Worm (Caenorhabditis elegans): ENCODE measurements around the gene gst-5.

Gene gst-5

DNA sequence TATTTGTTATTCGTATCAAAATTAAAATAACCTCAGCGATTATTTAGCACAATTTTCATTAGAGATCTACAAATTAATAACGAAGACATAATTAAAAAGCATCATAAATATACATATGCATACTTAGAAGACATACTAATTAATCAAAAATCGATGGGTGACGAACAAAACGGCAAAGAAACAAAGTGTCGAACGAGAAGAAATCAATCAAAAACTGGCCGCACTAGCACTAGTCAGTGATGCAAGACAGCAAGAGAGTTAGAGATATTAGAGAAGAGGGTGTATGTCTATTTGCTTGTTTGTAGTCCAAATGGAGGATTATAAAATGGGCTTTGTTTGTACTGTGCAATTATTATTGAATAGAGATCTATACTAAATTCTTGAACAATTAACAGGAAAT is 3.3 kb upstream of the gst-5 start (continued):
- TF ChIP-seq unc-62 (GFP tag; optimal IDR thresholded peaks at IDR 0.05 in 1 of 2) (peak in 1 of 2 experiments; percentile 56), unc-62 (tag; optimal IDR thresholded peaks at IDR 0.05) (no peak), nhr-11 (tag; optimal IDR thresholded peaks at IDR 0.05) (no peak), sdz-12 (GFP tag; optimal IDR thresholded peaks at IDR 0.05) (no peak), gei-8 (GFP tag; optimal IDR thresholded peaks at IDR 0.05) (no peak), lin-1 (GFP tag; IDR thresholded peaks at IDR 0.05) (no peak), hif-1 (tag; optimal IDR thresholded peaks at IDR 0.05) (no peak), nhr-25 (tag; optimal IDR thresholded peaks at IDR 0.05; ENCODE audit: borderline replicate concordance, insufficient read depth) (no peak), attf-4 (tag; optimal IDR thresholded peaks at IDR 0.05) (no peak), pha-4 (GFP tag; IDR thresholded peaks at IDR 0.05) (no peak), pha-4 (tag; optimal IDR thresholded peaks at IDR 0.05) (no peak), mes-2 (tag; optimal IDR thresholded peaks at IDR 0.05; ENCODE audit: poor library complexity, severe bottlenecking) (peak; percentile 20), F44E2.7 (GFP tag; IDR thresholded peaks at IDR 0.05) (no peak), hmg-1.1 (GFP tag; IDR thresholded peaks at IDR 0.05) (no peak), nhr-28 (tag; optimal IDR thresholded peaks at IDR 0.05) (peak; percentile 86), T26A8.4 (GFP tag; IDR thresholded peaks at IDR 0.05) (no peak), egl-43 (GFP tag; IDR thresholded peaks at IDR 0.05) (no peak), ceh-62 (tag; optimal IDR thresholded peaks at IDR 0.05) (no peak)

DNA sequence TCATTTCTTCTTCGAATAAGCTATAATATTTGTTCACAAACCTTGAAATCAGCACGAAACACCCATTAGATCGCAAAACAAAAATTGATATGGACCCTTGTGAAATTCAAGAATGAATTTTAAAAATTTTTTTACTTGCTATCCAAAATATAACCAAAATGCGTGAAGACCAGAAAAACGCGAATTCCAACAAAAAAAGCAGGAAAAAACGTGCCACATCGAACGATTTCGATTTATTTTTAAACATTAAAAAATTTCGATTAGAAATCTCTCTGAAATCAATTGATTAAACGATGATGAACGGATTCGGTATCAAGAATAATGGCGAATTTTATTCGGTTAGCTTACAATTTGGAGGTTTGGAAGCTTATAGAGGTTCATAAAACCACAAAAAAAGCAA is 2.8 kb upstream of the gst-5 start, which contains the start of the genes tceb-3 and gskl-1:
TSS of gene tceb-3 (minus strand) at position 101 of the 400 bp plus-strand sequence.
TSS of gene gskl-1 (plus strand) at position 243 of the 400 bp plus-strand sequence.
- TF ChIP-seq ceh-44 (GFP tag; IDR thresholded peaks at IDR 0.05): no peak
- TF ChIP-seq ama-1 (optimal IDR thresholded peaks at IDR 0.05): no peak
- no peak for TF ChIP-seq daf-16 (GFP tag; optimal IDR thresholded peaks at IDR 0.05)
- TF ChIP-seq daf-16 (tag; optimal IDR thresholded peaks at IDR 0.05): no peak
- TF ChIP-seq aly-2 (tag; optimal IDR thresholded peaks at IDR 0.05): no peak
- TF ChIP-seq mxl-3 (GFP tag; optimal IDR thresholded peaks at IDR 0.05): no peak

DNA sequence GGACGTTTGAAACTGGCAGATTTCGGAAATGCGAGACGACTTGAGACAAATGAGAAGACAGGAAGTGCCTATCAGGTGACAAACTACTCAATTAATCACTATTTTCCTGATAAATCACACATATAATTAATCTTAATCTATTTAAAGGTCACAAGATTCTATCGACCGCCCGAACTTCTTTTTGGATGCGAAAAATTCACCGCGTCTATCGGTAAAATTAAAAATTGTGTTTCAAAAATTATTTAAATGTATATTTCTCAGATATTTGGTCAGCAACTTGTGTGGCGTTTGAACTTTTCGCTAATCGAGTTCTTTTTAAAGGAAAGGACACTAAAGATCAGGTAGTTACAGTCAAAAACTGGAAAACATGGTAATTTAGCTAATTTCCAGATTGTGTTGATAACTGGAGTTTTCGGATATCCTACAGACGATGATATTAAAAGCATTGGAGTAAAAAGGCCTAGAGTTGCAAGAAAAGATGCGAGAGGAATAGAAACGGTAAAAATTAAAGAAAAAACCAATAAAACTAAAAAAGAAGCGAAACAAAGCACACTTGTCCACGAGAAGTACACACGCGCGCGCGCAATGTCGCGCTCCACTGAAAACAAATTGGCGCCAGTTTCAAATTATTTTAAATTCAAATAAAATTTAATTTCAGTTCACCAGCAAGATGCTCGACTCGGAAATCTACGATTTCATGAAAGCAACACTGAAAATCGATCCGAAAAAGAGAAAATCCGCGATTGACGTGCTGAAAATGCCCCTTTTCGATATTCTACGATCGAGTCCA is 1.7 kb upstream of the gst-5 start:
- TF ChIP-seq ama-1 (optimal IDR thresholded peaks at IDR 0.05) (no peak), egl-27 (tag; optimal IDR thresholded peaks at IDR 0.05) (no peak), nhr-41 (GFP tag; IDR thresholded peaks at IDR 0.05) (no peak), hmg-1.1 (GFP tag; IDR thresholded peaks at IDR 0.05) (no peak), lin-38 (GFP tag; IDR thresholded peaks at IDR 0.05) (peak; percentile 53), dpl-1 (GFP tag; optimal IDR thresholded peaks at IDR 0.05) (peak; percentile 10), rbr-2 (tag; optimal IDR thresholded peaks at IDR 0.05) (no peak), nhr-76 (tag; optimal IDR thresholded peaks at IDR 0.05) (no peak), unc-39 (tag; optimal IDR thresholded peaks at IDR 0.05) (no peak), spr-1 (tag; optimal IDR thresholded peaks at IDR 0.05) (no peak), nhr-10 (tag; optimal IDR thresholded peaks at IDR 0.05) (no peak), daf-19 (GFP tag; conservative IDR thresholded peaks at IDR 0.05) (no peak), nhr-48 (tag; optimal IDR thresholded peaks at IDR 0.05) (no peak), unc-62 (GFP tag; optimal IDR thresholded peaks at IDR 0.05 in 1 of 2) (peak in 1 of 2 experiments; percentile 9), unc-62 (tag; optimal IDR thresholded peaks at IDR 0.05) (no peak), ctbp-1 (GFP tag; IDR thresholded peaks at IDR 0.05) (no peak), aha-1 (tag) (peak; percentile 20), ceh-28 (tag; optimal IDR thresholded peaks at IDR 0.05) (no peak), daf-16 (GFP tag; optimal IDR thresholded peaks at IDR 0.05) (no peak), daf-16 (tag; optimal IDR thresholded peaks at IDR 0.05) (no peak)
